Worm (Caenorhabditis elegans) whole organism, midembryonic: Measurements from ENCODE around the gene F45G2.8.

ENCODE experiments used
- T22C8.4 ChIP-seq: fragments of 200-800 bp; sonication (Bioruptor generic); IDR thresholded peaks from 2 replicates; pipeline ENCODE4 v1.3.6; 2022; ENCODE audit warnings: missing genetic modification characterization, missing compliant biosample characterization
- cog-1 ChIP-seq: sonication (generic microtip); optimal IDR thresholded peaks from 2 replicates; lab custom pipeline; 2016; ENCODE audit warnings: missing genetic modification characterization, missing compliant biosample characterization
- klf-2 ChIP-seq: fragments of 200-800 bp; sonication (Bioruptor generic); conservative IDR thresholded peaks from 2 replicates; pipeline ENCODE4 v1.3.6; 2022; ENCODE audit warnings: missing genetic modification reagents, missing genetic modification characterization, missing compliant biosample characterization
- ztf-23 ChIP-seq: fragments of 200-800 bp; sonication (Bioruptor generic); IDR thresholded peaks from 2 replicates; pipeline ENCODE4 v1.3.6; 2022; ENCODE audit warnings: missing genetic modification reagents, missing genetic modification characterization, missing compliant biosample characterization

DNA sequence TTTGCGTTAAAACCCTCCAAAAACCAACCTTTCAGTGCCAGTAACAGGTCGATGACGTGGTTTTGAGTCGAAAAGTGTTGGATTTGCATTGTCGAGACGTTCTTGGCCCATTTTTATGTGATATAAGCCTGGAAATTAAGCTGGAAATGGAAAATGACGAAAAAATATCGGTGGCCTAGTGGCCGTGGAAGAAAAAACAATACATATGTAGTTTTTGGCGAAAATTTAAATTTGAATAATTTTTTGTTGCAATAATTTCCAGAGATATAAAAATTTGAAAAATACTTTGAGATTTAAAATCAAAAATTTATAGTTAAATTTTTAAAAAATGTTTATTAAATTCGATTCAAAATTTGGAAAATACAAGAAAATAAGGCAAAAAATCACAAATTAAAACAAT lies 3.9 kb upstream of the F45G2.8 start, which contains the start of gene ciao-2B:
- TF ChIP-seq cog-1 (tag; lab: Kevin White, UChicago) (no peak), klf-2 (GFP tag; lab: Robert Waterston, UW) (no peak), ztf-23 (GFP tag; lab: Robert Waterston, UW) (no peak), T22C8.4 (GFP tag; lab: Robert Waterston, UW) (no peak)
